Worm (Caenorhabditis elegans) whole organism, L3 larva: Measurements from ENCODE around the gene Y46H3A.4.

Experiments used
- skn-1 ChIP-seq: fragments of 150-350 bp; optimal IDR thresholded peaks from 2 replicates; lab custom pipeline; 2014; ENCODE audit warnings: missing biosample characterization, missing genetic modification characterization
- unc-39 ChIP-seq: sonication (generic microtip); optimal IDR thresholded peaks from 4 replicates; lab custom pipeline; 2017; ENCODE audit warnings: missing biosample characterization, missing genetic modification characterization

DNA sequence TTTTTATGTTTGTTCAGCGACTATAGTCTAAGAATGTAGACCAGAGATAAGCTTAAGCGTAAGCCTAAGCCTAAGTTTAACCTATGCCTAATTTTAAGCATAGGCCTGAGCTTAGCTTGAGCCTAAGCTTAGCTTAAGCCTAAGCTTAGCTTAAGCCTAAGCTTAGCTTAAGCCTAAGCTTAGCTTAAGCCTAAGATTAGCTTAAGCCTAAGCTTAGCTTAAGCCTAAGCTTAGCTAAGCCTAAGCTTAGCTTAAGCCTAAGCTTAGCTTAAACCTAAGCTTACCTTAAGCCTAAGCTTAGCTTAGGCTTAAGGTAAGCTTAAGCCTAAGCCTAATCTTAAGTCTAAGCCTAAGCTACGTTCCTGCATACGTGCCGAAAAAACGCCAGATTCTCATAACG lies 37.7 kb upstream of the Y46H3A.4 start:
- TF ChIP-seq unc-39 (tag; lab: Kevin White, UChicago) = no peak
- TF ChIP-seq skn-1 = no peak
